Fruit fly (Drosophila melanogaster) whole organism, embryonic: ENCODE results near the gene msn.

Source experiments
- CG18619 ChIP-seq: fragments of 200-800 bp; sonication (Bioruptor generic); optimal IDR thresholded peaks from 3 replicates; lab custom pipeline; 2017; ENCODE audit warnings: missing biosample characterization, mild to moderate bottlenecking, missing genetic modification characterization
- CG6854 ChIP-seq: fragments of 200-800 bp; sonication (Bioruptor generic); optimal IDR thresholded peaks from 3 replicates; lab custom pipeline; 2017; ENCODE audit warnings: missing biosample characterization, mild to moderate bottlenecking, missing genetic modification characterization
- CG8478 ChIP-seq: fragments of >200 bp; optimal IDR thresholded peaks from 2 replicates; lab custom pipeline; 2018
- usp ChIP-seq: fragments of >200 bp; optimal IDR thresholded peaks from 2 replicates; lab custom pipeline; 2017; ENCODE audit warnings: missing biosample characterization, missing genetic modification characterization

DNA sequence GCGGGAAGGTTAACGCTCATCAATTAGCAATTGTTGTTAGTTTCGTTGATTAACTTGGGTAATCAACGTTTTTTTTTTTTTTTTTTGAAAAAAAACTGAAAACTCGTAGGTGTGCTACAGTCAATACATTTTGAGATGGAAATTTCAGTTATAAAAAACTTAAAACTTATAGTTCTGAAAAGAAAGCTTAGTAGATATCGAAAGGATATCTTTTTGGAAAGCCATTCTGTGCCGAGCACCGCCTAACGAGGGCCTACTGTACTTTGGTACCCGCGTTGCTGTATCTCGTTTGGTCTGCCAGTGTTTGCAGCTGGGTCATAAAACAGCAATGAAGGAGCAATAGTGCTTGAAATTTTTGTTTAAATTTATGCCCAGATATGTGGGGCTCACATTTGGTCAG lies 14.4 kb downstream of the msn start:
- TF ChIP-seq CG6854 (GFP tag; lab: Kevin White, UChicago) (no peak), usp (no peak), CG18619 (GFP tag; lab: Kevin White, UChicago) (no peak), CG8478 (lab: Kevin White, UChicago) (no peak)
